Worm (Caenorhabditis elegans): ENCODE results near the gene fbxa-197.

The fbxa-197 gene

ce11 chrV:15867373-15867772 is at the start of gene fbxa-197:
TSS of gene fbxa-197 (plus strand) at chrV:15867673.
- TF ChIP-seq ttx-3 (tag; optimal IDR thresholded peaks at IDR 0.05) (no peak), dve-1 (tag; optimal IDR thresholded peaks at IDR 0.05) (no peak), ceh-30 (tag; optimal IDR thresholded peaks at IDR 0.05) (no peak), gmeb-2 (tag; optimal IDR thresholded peaks at IDR 0.05) (no peak), tbx-7 (tag; optimal IDR thresholded peaks at IDR 0.05) (no peak), fax-1 (tag; optimal IDR thresholded peaks at IDR 0.05) (no peak), ceh-34 (tag; optimal IDR thresholded peaks at IDR 0.05) (no peak), pqm-1 (tag; optimal IDR thresholded peaks at IDR 0.05) (no peak), nhr-11 (tag; optimal IDR thresholded peaks at IDR 0.05) (no peak), ceh-31 (tag; optimal IDR thresholded peaks at IDR 0.05) (no peak)

- TF ChIP-seq pha-2 (tag; optimal IDR thresholded peaks at IDR 0.05): no peak
- TF ChIP-seq ceh-24 (tag; optimal IDR thresholded peaks at IDR 0.05): no peak
- no peak for TF ChIP-seq eyg-1 (tag; optimal IDR thresholded peaks at IDR 0.05)
- no peak for TF ChIP-seq K09A11.1 (tag; optimal IDR thresholded peaks at IDR 0.05; ENCODE audit: insufficient read depth)
- no peak for TF ChIP-seq elt-4 (tag; optimal IDR thresholded peaks at IDR 0.05)
- no peak for TF ChIP-seq hlh-13 (GFP tag; optimal IDR thresholded peaks at IDR 0.05)
- TF ChIP-seq ceh-31 (tag; optimal IDR thresholded peaks at IDR 0.05): no peak
- no peak for TF ChIP-seq unc-86 (tag; optimal IDR thresholded peaks at IDR 0.05)
These were observed 49.7 kb upstream of the fbxa-197 start, which contains the start of gene abf-3 for ce11 chrV:15817746-15818145. TSS of gene abf-3 (minus strand) at chrV:15817846.

ce11 chrV:15819983-15820382 is 47.5 kb upstream of the fbxa-197 start, which contains the start of gene srbc-48:
TSS of gene srbc-48 (plus strand) at chrV:15820283.
- no peak for TF ChIP-seq pros-1 (tag; optimal IDR thresholded peaks at IDR 0.05)
- TF ChIP-seq che-1 (tag; optimal IDR thresholded peaks at IDR 0.05): no peak
- TF ChIP-seq zip-5 (tag; optimal IDR thresholded peaks at IDR 0.05): no peak
- no peak for TF ChIP-seq dmd-4 (tag; optimal IDR thresholded peaks at IDR 0.05; ENCODE audit: borderline replicate concordance)
- no peak for TF ChIP-seq tbx-2 (tag; optimal IDR thresholded peaks at IDR 0.05)
- no peak for TF ChIP-seq tbx-7 (tag; optimal IDR thresholded peaks at IDR 0.05)
- TF ChIP-seq ceh-34 (tag; optimal IDR thresholded peaks at IDR 0.05): no peak

DNA sequence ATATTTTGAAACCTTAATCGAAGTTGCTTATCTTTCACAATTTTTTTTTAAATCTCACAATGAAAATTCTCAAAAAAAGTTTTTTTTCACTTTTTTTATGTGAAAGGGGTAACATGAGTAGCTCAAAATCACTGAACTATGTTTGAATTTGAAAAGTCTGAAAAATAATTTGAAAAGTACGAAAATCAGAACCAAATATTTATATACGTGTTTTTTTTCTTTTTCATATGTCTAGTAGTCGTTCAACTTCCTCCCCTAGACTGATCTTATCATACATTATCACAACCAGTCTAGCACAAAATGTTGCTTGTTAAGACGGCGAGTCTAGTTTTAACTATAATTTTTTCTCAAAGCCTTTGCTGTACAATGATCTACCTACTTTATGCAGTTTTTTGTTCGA is 46.1 kb upstream of the fbxa-197 start, which contains the start of gene srbc-49:
Gene srbc-49 (plus strand): TSS at position 301 of the 400 bp plus-strand sequence.
- TF ChIP-seq fkh-10 (GFP tag; optimal IDR thresholded peaks at IDR 0.05): no peak
- TF ChIP-seq ceh-18 (tag; optimal IDR thresholded peaks at IDR 0.05): no peak
- no peak for TF ChIP-seq fax-1 (tag; optimal IDR thresholded peaks at IDR 0.05)
- TF ChIP-seq nhr-11 (tag; optimal IDR thresholded peaks at IDR 0.05): no peak
- TF ChIP-seq ceh-2 (tag; optimal IDR thresholded peaks at IDR 0.05): no peak
- no peak for TF ChIP-seq ceh-48 (tag; optimal IDR thresholded peaks at IDR 0.05)
- no peak for TF ChIP-seq lim-6 (tag; optimal IDR thresholded peaks at IDR 0.05)

- TF ChIP-seq npax-4 (tag; optimal IDR thresholded peaks at IDR 0.05) (no peak), elt-2 (tag; optimal IDR thresholded peaks at IDR 0.05) (no peak), ahr-1 (tag; optimal IDR thresholded peaks at IDR 0.05) (no peak), T23F11.4 (GFP tag; optimal IDR thresholded peaks at IDR 0.05) (no peak), unc-86 (tag; optimal IDR thresholded peaks at IDR 0.05) (no peak)
These were observed 42.6 kb upstream of the fbxa-197 start, which contains the start of gene srbc-50 for ce11 chrV:15824866-15825265. TSS of gene srbc-50 (minus strand) at chrV:15824966.

- TF ChIP-seq ttx-3 (tag; optimal IDR thresholded peaks at IDR 0.05): no peak
- TF ChIP-seq ceh-6 (GFP tag; optimal IDR thresholded peaks at IDR 0.05): no peak
- TF ChIP-seq eyg-1 (tag; optimal IDR thresholded peaks at IDR 0.05): no peak
- TF ChIP-seq lin-11 (tag; optimal IDR thresholded peaks at IDR 0.05): no peak
- TF ChIP-seq npax-4 (tag; optimal IDR thresholded peaks at IDR 0.05): no peak
- no peak for TF ChIP-seq sox-4 (tag; optimal IDR thresholded peaks at IDR 0.05)
- TF ChIP-seq sox-2 (GFP tag; IDR thresholded peaks at IDR 0.05): no peak
- no peak for TF ChIP-seq unc-86 (tag; optimal IDR thresholded peaks at IDR 0.05)
- TF ChIP-seq lim-6 (tag; optimal IDR thresholded peaks at IDR 0.05): no peak
- no peak for TF ChIP-seq fkh-10 (GFP tag; optimal IDR thresholded peaks at IDR 0.05)
- no peak for TF ChIP-seq dmd-4 (tag; optimal IDR thresholded peaks at IDR 0.05; ENCODE audit: borderline replicate concordance)
- TF ChIP-seq ceh-45 (GFP tag; IDR thresholded peaks at IDR 0.05): no peak
- no peak for TF ChIP-seq hlh-13 (GFP tag; optimal IDR thresholded peaks at IDR 0.05)
- no peak for TF ChIP-seq ceh-19 (GFP tag; optimal IDR thresholded peaks at IDR 0.05)
- TF ChIP-seq elt-2 (tag; optimal IDR thresholded peaks at IDR 0.05): no peak
- no peak for TF ChIP-seq ceh-30 (tag; optimal IDR thresholded peaks at IDR 0.05)
- no peak for TF ChIP-seq syd-9 (tag; optimal IDR thresholded peaks at IDR 0.05)
- no peak for TF ChIP-seq tbx-7 (tag; optimal IDR thresholded peaks at IDR 0.05)
- no peak for TF ChIP-seq hlh-8 (tag; optimal IDR thresholded peaks at IDR 0.05)
These were observed 41.4 kb upstream of the fbxa-197 start, which contains the start of gene srbc-51 for ce11 chrV:15826110-15826509. TSS of gene srbc-51 (plus strand) at chrV:15826410.

Data from whole organism, late embryonic.